Worm (Caenorhabditis elegans) whole organism, L4 larva: Measurements from ENCODE around the gene dct-17.

Experiments
- D1046.2 ChIP-seq: fragments of 200-800 bp; sonication (Bioruptor generic); IDR thresholded peaks from 2 replicates; pipeline ENCODE4 v1.3.6; 2022; ENCODE audit warnings: missing genetic modification characterization, missing compliant biosample characterization
- F10B5.3 ChIP-seq: sonication (generic microtip); optimal IDR thresholded peaks from 2 replicates; lab custom pipeline; 2016; ENCODE audit warnings: mild to moderate bottlenecking, missing genetic modification characterization, missing compliant biosample characterization
- F26F4.8 ChIP-seq: fragments of 200-800 bp; sonication (Bioruptor generic); conservative IDR thresholded peaks from 2 replicates; pipeline ENCODE4 v1.3.6; 2022; ENCODE audit warnings: missing genetic modification characterization, missing compliant biosample characterization
- F37D6.2 ChIP-seq: sonication (generic microtip); optimal IDR thresholded peaks from 2 replicates; lab custom pipeline; 2016; ENCODE audit warnings: mild to moderate bottlenecking, missing genetic modification characterization, missing compliant biosample characterization
- T20F7.1 ChIP-seq: fragments of 200-800 bp; sonication (Bioruptor generic); optimal IDR thresholded peaks from 2 replicates; lab custom pipeline; 2018; ENCODE audit warnings: mild to moderate bottlenecking, missing genetic modification characterization, missing compliant biosample characterization
- T26A8.4 ChIP-seq: fragments of 200-800 bp; sonication (Bioruptor generic); IDR thresholded peaks from 2 replicates; pipeline ENCODE4 v1.3.6; 2022; ENCODE audit warnings: missing genetic modification characterization, missing compliant biosample characterization
- Y5F2A.4 ChIP-seq: fragments of 200-800 bp; sonication (Bioruptor generic); optimal IDR thresholded peaks from 2 replicates; lab custom pipeline; 2018; ENCODE audit warnings: mild to moderate bottlenecking, missing genetic modification characterization, missing compliant biosample characterization
- Y75B8A.6 ChIP-seq: fragments of 200-800 bp; sonication (Bioruptor generic); IDR thresholded peaks from 2 replicates; pipeline ENCODE4 v1.3.6; 2022; ENCODE audit warnings: missing genetic modification reagents, missing genetic modification characterization, missing compliant biosample characterization
- ZK337.2 ChIP-seq: fragments of 200-800 bp; sonication (Bioruptor generic); IDR thresholded peaks from 2 replicates; pipeline ENCODE4 v1.3.6; 2022; ENCODE audit warnings: missing genetic modification reagents, missing genetic modification characterization, missing compliant biosample characterization
- aha-1 ChIP-seq: fragments of 150-350 bp; peaks from one replicate; lab custom pipeline; 2014; ENCODE audit warnings: missing biosample characterization, missing genetic modification characterization
- aly-2 ChIP-seq: sonication (generic microtip); optimal IDR thresholded peaks from 2 replicates; lab custom pipeline; 2018; ENCODE audit warnings: missing biosample characterization, missing genetic modification characterization
- ama-1 ChIP-seq: fragments of 150-350 bp; optimal IDR thresholded peaks from 2 replicates; lab custom pipeline; 2014; ENCODE audit warnings: inconsistent platforms, mixed read lengths
- arid-1 ChIP-seq: fragments of 200-800 bp; sonication (Bioruptor generic); conservative IDR thresholded peaks from 2 replicates; pipeline ENCODE4 v1.3.6; 2022; ENCODE audit warnings: missing genetic modification reagents, missing genetic modification characterization, missing compliant biosample characterization
- ces-1 ChIP-seq: fragments of 150-350 bp; sonication (generic microtip); optimal IDR thresholded peaks from 4 replicates; lab custom pipeline; 2014; ENCODE audit warnings: missing biosample characterization, missing genetic modification reagents, missing genetic modification characterization
- ctbp-1 ChIP-seq: fragments of 200-800 bp; sonication (Bioruptor generic); IDR thresholded peaks from 2 replicates; pipeline ENCODE4 v1.3.6; 2022; ENCODE audit warnings: missing genetic modification reagents, missing genetic modification characterization, missing compliant biosample characterization
- daf-12 ChIP-seq: fragments of 150-350 bp; optimal IDR thresholded peaks from 2 replicates; lab custom pipeline; 2014; ENCODE audit warnings: missing biosample characterization, missing genetic modification reagents, missing genetic modification characterization
- dmd-9 ChIP-seq: fragments of 200-800 bp; sonication (Bioruptor generic); IDR thresholded peaks from 2 replicates; pipeline ENCODE4 v1.3.6; 2022; ENCODE audit warnings: missing genetic modification reagents, missing genetic modification characterization, missing compliant biosample characterization
- dpl-1 ChIP-seq: fragments of 150-350 bp; optimal IDR thresholded peaks from 2 replicates; lab custom pipeline; 2014; ENCODE audit warnings: missing biosample characterization, missing genetic modification reagents, missing genetic modification characterization
- dve-1 ChIP-seq: sonication (generic microtip); optimal IDR thresholded peaks from 2 replicates; lab custom pipeline; 2017; ENCODE audit warnings: antibody characterized with exemption, mild to moderate bottlenecking, missing genetic modification characterization, missing compliant biosample characterization; ENCODE audit not compliant: insufficient read depth
- fkh-10 ChIP-seq: fragments of 150-350 bp; optimal IDR thresholded peaks from 2 replicates; lab custom pipeline; 2014; ENCODE audit warnings: missing biosample characterization, missing genetic modification reagents, missing genetic modification characterization
- hif-1 ChIP-seq, 2 experiments: sonication (generic microtip); optimal IDR thresholded peaks; 2 replicates each; lab custom pipeline; 2016 to 2017; ENCODE audit warnings: missing compliant biosample characterization in 2 of 2, missing genetic modification characterization in 2 of 2, missing genetic modification reagents in 2 of 2, missing genotype in 2 of 2, mild to moderate bottlenecking in 1 of 2
- hmg-1.1 ChIP-seq: fragments of 200-800 bp; sonication (Bioruptor generic); IDR thresholded peaks from 2 replicates; pipeline ENCODE4 v1.3.6; 2022; ENCODE audit warnings: missing genetic modification reagents, missing genetic modification characterization, missing compliant biosample characterization
- jun-1 ChIP-seq: fragments of 150-350 bp; optimal IDR thresholded peaks from 2 replicates; lab custom pipeline; 2014; ENCODE audit warnings: missing biosample characterization, missing genetic modification reagents, missing genetic modification characterization
- lim-7 ChIP-seq: fragments of 200-800 bp; sonication (Bioruptor generic); IDR thresholded peaks from 2 replicates; pipeline ENCODE4 v1.3.6; 2022; ENCODE audit warnings: missing genetic modification characterization, missing compliant biosample characterization
- lin-29 ChIP-seq: fragments of 200-800 bp; sonication (Bioruptor generic); IDR thresholded peaks from 2 replicates; pipeline ENCODE4 v1.3.6; 2022; ENCODE audit warnings: missing genetic modification reagents, missing genetic modification characterization, missing compliant biosample characterization
- lin-38 ChIP-seq: fragments of 200-800 bp; sonication (Bioruptor generic); IDR thresholded peaks from 2 replicates; pipeline ENCODE4 v1.3.6; 2022; ENCODE audit warnings: missing genetic modification reagents, missing genetic modification characterization, missing compliant biosample characterization
- lin-39 ChIP-seq: fragments of 150-350 bp; optimal IDR thresholded peaks from 2 replicates; lab custom pipeline; 2014; ENCODE audit warnings: missing biosample characterization, missing genetic modification reagents, missing genetic modification characterization
- madf-9 ChIP-seq: fragments of 200-800 bp; sonication (Bioruptor generic); conservative IDR thresholded peaks from 2 replicates; pipeline ENCODE4 v1.3.6; 2022; ENCODE audit warnings: missing genetic modification reagents, missing genetic modification characterization, missing compliant biosample characterization
- mdt-29 ChIP-seq: fragments of 200-800 bp; sonication (Bioruptor generic); IDR thresholded peaks from 2 replicates; pipeline ENCODE4 v1.3.6; 2022; ENCODE audit warnings: missing genetic modification reagents, missing genetic modification characterization, missing compliant biosample characterization
- mes-2 ChIP-seq: sonication (generic microtip); optimal IDR thresholded peaks from 2 replicates; lab custom pipeline; 2016; ENCODE audit warnings: missing genotype, mild to moderate bottlenecking, missing genetic modification characterization, missing compliant biosample characterization; ENCODE audit not compliant: poor library complexity, severe bottlenecking
- mxl-2 ChIP-seq: fragments of 200-800 bp; sonication (Bioruptor generic); conservative IDR thresholded peaks from 2 replicates; pipeline ENCODE4 v1.3.6; 2022; ENCODE audit warnings: missing genetic modification reagents, missing genetic modification characterization, missing compliant biosample characterization
- nhr-10 ChIP-seq: fragments of 150-350 bp; optimal IDR thresholded peaks from 2 replicates; lab custom pipeline; 2014; ENCODE audit warnings: missing biosample characterization, missing genetic modification characterization
- nhr-25 ChIP-seq: sonication (generic microtip); optimal IDR thresholded peaks from 2 replicates; lab custom pipeline; 2017; ENCODE audit warnings: missing genetic modification characterization, mild to moderate bottlenecking, missing compliant biosample characterization, antibody characterized with exemption, moderate library complexity, borderline replicate concordance; ENCODE audit not compliant: insufficient read depth
- nhr-48 ChIP-seq: sonication (generic microtip); optimal IDR thresholded peaks from 2 replicates; lab custom pipeline; 2016; ENCODE audit warnings: mild to moderate bottlenecking, missing genetic modification characterization, missing compliant biosample characterization
- pha-4 ChIP-seq, 2 experiments: fragments of 150-350 bp in 1 of 2; fragments of 200-800 bp in 1 of 2; sonication (Bioruptor generic) in 1 of 2; IDR thresholded peaks in 1 of 2; optimal IDR thresholded peaks in 1 of 2; 2 replicates each; pipeline versions ENCODE4 v1.3.6 to Lab custom; 2014 to 2022; ENCODE audit warnings: missing genetic modification characterization in 2 of 2, missing genetic modification reagents in 2 of 2, missing biosample characterization in 1 of 2, missing compliant biosample characterization in 1 of 2
- php-3 ChIP-seq: fragments of 200-800 bp; sonication (Bioruptor generic); IDR thresholded peaks from 2 replicates; pipeline ENCODE4 v1.3.6; 2022; ENCODE audit warnings: missing genetic modification reagents, missing genetic modification characterization, missing compliant biosample characterization
- saeg-2 ChIP-seq: fragments of 200-800 bp; sonication (Bioruptor generic); IDR thresholded peaks from 2 replicates; pipeline ENCODE4 v1.3.6; 2022; ENCODE audit warnings: missing genetic modification reagents, missing genetic modification characterization, missing compliant biosample characterization
- set-16 ChIP-seq: fragments of 200-800 bp; sonication (Bioruptor generic); IDR thresholded peaks from 2 replicates; pipeline ENCODE4 v1.3.6; 2022; ENCODE audit warnings: missing genetic modification reagents, missing genetic modification characterization, missing compliant biosample characterization
- skn-1 ChIP-seq: fragments of 150-350 bp; optimal IDR thresholded peaks from 2 replicates; lab custom pipeline; 2014; ENCODE audit warnings: missing biosample characterization, missing genetic modification characterization
- snpc-4 ChIP-seq: fragments of 150-350 bp; optimal IDR thresholded peaks from 2 replicates; lab custom pipeline; 2014; ENCODE audit warnings: missing biosample characterization, missing genetic modification characterization
- spr-3 ChIP-seq: fragments of 200-800 bp; sonication (Bioruptor generic); optimal IDR thresholded peaks from 2 replicates; lab custom pipeline; 2018; ENCODE audit warnings: mild to moderate bottlenecking, missing genetic modification characterization, missing compliant biosample characterization
- tag-97 ChIP-seq: fragments of 200-800 bp; sonication (Bioruptor generic); IDR thresholded peaks from 2 replicates; pipeline ENCODE4 v1.3.6; 2022; ENCODE audit warnings: missing genetic modification characterization, missing compliant biosample characterization
- tra-1 ChIP-seq: fragments of 200-800 bp; sonication (Bioruptor generic); IDR thresholded peaks from 2 replicates; pipeline ENCODE4 v1.3.6; 2022; ENCODE audit warnings: missing genetic modification reagents, missing genetic modification characterization, missing compliant biosample characterization
- unc-39 ChIP-seq: sonication (generic microtip); optimal IDR thresholded peaks from 2 replicates; lab custom pipeline; 2017; ENCODE audit warnings: missing biosample characterization, missing genetic modification characterization
- vab-7 ChIP-seq: fragments of 200-800 bp; sonication (Bioruptor generic); IDR thresholded peaks from 2 replicates; pipeline ENCODE4 v1.3.6; 2022; ENCODE audit warnings: missing genetic modification reagents, missing genetic modification characterization, missing compliant biosample characterization
- zfp-3 ChIP-seq: fragments of 200-800 bp; sonication (Bioruptor generic); conservative IDR thresholded peaks from 2 replicates; pipeline ENCODE4 v1.3.6; 2022; ENCODE audit warnings: missing genetic modification reagents, missing genetic modification characterization, missing compliant biosample characterization
- ztf-7 ChIP-seq: fragments of 150-350 bp; optimal IDR thresholded peaks from 2 replicates; lab custom pipeline; 2014; ENCODE audit warnings: missing biosample characterization, missing genetic modification characterization

dct-17 gene

ce11 chrV:13681445-13681844 is 49.1 kb downstream of the dct-17 start:
- no peak for TF ChIP-seq daf-12 (tag; lab: Kevin White, UChicago)
- peak; percentile 53 for TF ChIP-seq fkh-10
- TF ChIP-seq ces-1 (GFP tag; lab: Kevin White, UChicago) = peak; percentile 54
- no peak for TF ChIP-seq ama-1
- TF ChIP-seq lin-38 = 0 out of 2 replicates have a peak, but pooled peaks have one; percentile 23
- TF ChIP-seq ctbp-1 (GFP tag; lab: Robert Waterston, UW) = 0 out of 2 replicates have a peak, but pooled peaks have one; percentile 10
- TF ChIP-seq dve-1 (tag; lab: Kevin White, UChicago) = no peak

- TF ChIP-seq aha-1 (tag; lab: Kevin White, UChicago) = peak; percentile 96
- TF ChIP-seq lin-39 (tag; lab: Kevin White, UChicago) = no peak
Measured at ce11 chrV:13679859-13680258, 50.7 kb downstream of the dct-17 start.

ce11 chrV:13678542-13678941 is 52.0 kb downstream of the dct-17 start, which contains the start of the genes tag-65 and ccz-1:
Gene tag-65, minus strand, starts transcription at chrV:13678587.
Gene ccz-1, plus strand, starts transcription at chrV:13678875.
- TF ChIP-seq lim-7 (GFP tag; lab: Robert Waterston, UW) = no peak
- TF ChIP-seq jun-1 (tag; lab: Kevin White, UChicago) = peak; percentile 41
- TF ChIP-seq nhr-10 (tag; lab: Kevin White, UChicago) = no peak
- TF ChIP-seq mxl-2 (GFP tag; lab: Robert Waterston, UW) = no peak
- TF ChIP-seq tra-1 (GFP tag; lab: Robert Waterston, UW) = no peak
- TF ChIP-seq aly-2 (tag; lab: Kevin White, UChicago) = no peak
- TF ChIP-seq lin-39 (tag; lab: Kevin White, UChicago) = no peak
- TF ChIP-seq snpc-4 = no peak
- no peak for TF ChIP-seq vab-7 (GFP tag; lab: Robert Waterston, UW)
- no peak for TF ChIP-seq D1046.2
- TF ChIP-seq ztf-7 (tag; lab: Kevin White, UChicago) = no peak
- peak; percentile 80 for TF ChIP-seq fkh-10
- TF ChIP-seq skn-1 = no peak
- TF ChIP-seq F10B5.3 (tag; lab: Kevin White, UChicago) = peak; percentile 66
- peak; percentile 76 for TF ChIP-seq F37D6.2
- no peak for TF ChIP-seq F26F4.8 (GFP tag; lab: Robert Waterston, UW)
- peak; percentile 87 for TF ChIP-seq dpl-1 (GFP tag; lab: Kevin White, UChicago)
- peak; percentile 76 for TF ChIP-seq nhr-48 (tag; lab: Kevin White, UChicago)
- peak; percentile 71 for TF ChIP-seq pha-4 (GFP tag; IDR thresholded peaks at IDR 0.05; lab: Robert Waterston, UW)
- TF ChIP-seq pha-4 (tag; optimal IDR thresholded peaks at IDR 0.05; lab: Kevin White, UChicago) = no peak
- TF ChIP-seq set-16 (GFP tag; lab: Robert Waterston, UW) = no peak
- TF ChIP-seq aha-1 (tag; lab: Kevin White, UChicago) = peak; percentile 83
- TF ChIP-seq spr-3 = peak; percentile 39
- TF ChIP-seq dmd-9 (GFP tag; lab: Robert Waterston, UW) = no peak
- no peak for TF ChIP-seq Y5F2A.4 (GFP tag; lab: Kevin White, UChicago)
- TF ChIP-seq tag-97 (GFP tag; lab: Robert Waterston, UW) = no peak
- TF ChIP-seq mes-2 (tag; lab: Kevin White, UChicago) = peak; percentile 90
- no peak for TF ChIP-seq mdt-29 (GFP tag; lab: Robert Waterston, UW)
- no peak for TF ChIP-seq unc-39 (tag; lab: Kevin White, UChicago)
- TF ChIP-seq madf-9 (GFP tag; lab: Robert Waterston, UW) = no peak
- TF ChIP-seq php-3 (GFP tag; lab: Robert Waterston, UW) = no peak
- TF ChIP-seq zfp-3 (GFP tag; lab: Robert Waterston, UW) = no peak
- TF ChIP-seq hif-1 (tag; optimal IDR thresholded peaks at IDR 0.05; lab: Kevin White, UChicago) = no peak
- TF ChIP-seq nhr-25 (tag; lab: Kevin White, UChicago) = no peak
- TF ChIP-seq lin-29 (GFP tag; lab: Robert Waterston, UW) = no peak
- TF ChIP-seq Y75B8A.6 (GFP tag; lab: Robert Waterston, UW) = no peak
- TF ChIP-seq hmg-1.1 (GFP tag; lab: Robert Waterston, UW) = peak; percentile 77; the same call in 1 of the 2 replicates
- no peak for TF ChIP-seq saeg-2 (GFP tag; lab: Robert Waterston, UW)
- peak; percentile 87 for TF ChIP-seq T26A8.4
- TF ChIP-seq arid-1 (GFP tag; lab: Robert Waterston, UW) = no peak; the same call in 1 of the 2 replicates
- peak; percentile 85 for TF ChIP-seq T20F7.1 (GFP tag; lab: Kevin White, UChicago)
- TF ChIP-seq ZK337.2 (GFP tag; lab: Robert Waterston, UW) = no peak
